Fruit fly (Drosophila melanogaster): ENCODE results near the gene CG11857.

DNA sequence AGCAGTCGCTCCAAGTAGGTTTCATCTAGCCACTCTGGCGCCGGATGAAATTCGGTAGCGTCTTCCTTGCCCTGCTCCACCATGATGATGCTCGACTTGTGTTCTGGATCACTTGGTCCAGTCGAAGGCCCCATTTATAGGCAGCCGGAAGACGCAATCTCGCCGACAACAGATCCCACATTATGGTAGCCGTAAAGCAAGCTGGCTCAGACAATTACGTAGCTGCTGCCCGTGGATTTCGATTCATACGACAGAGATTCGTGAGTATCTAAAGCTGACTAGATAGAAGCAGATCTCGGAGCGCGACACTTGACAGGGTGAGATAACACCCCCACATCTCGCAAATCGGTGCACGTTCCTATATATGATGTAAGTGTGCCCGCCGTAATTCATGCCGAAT, 18.4 kb downstream of the CG11857 start, which contains the start of gene CG10513:
- TF ChIP-seq CG18599 (GFP tag; optimal IDR thresholded peaks at IDR 0.05), result no peak
- no peak for TF ChIP-seq tin (GFP tag; optimal IDR thresholded peaks at IDR 0.05)
